Worm (Caenorhabditis elegans): Measurements from ENCODE around the gene nhr-258.

ce11 chrIV:8067745-8068144 lies 23.0 kb downstream of the nhr-258 start:
- TF ChIP-seq pes-1 (GFP tag; IDR thresholded peaks at IDR 0.05) (no peak), tbx-37 (GFP tag; conservative IDR thresholded peaks at IDR 0.05) (no peak), sea-1 (GFP tag; conservative IDR thresholded peaks at IDR 0.05) (no peak), flt-1 (GFP tag; IDR thresholded peaks at IDR 0.05) (no peak), ceh-36 (tag; optimal IDR thresholded peaks at IDR 0.05) (no peak), hmg-4 (GFP tag; optimal IDR thresholded peaks at IDR 0.05) (no peak), ceh-13 (GFP tag; optimal IDR thresholded peaks at IDR 0.05) (no peak), ama-1 (optimal IDR thresholded peaks at IDR 0.05) (no peak), tra-4 (tag; optimal IDR thresholded peaks at IDR 0.05) (no peak), hmbx-1 (tag; optimal IDR thresholded peaks at IDR 0.05) (no peak), aly-1 (tag; optimal IDR thresholded peaks at IDR 0.05) (no peak), tbx-11 (GFP tag; IDR thresholded peaks at IDR 0.05) (no peak), B0310.2 (tag; optimal IDR thresholded peaks at IDR 0.05) (no peak), scrt-1 (GFP tag; IDR thresholded peaks at IDR 0.05) (no peak)
